Fruit fly (Drosophila melanogaster) whole organism, embryonic: ENCODE data around the gene Srr.

Experiments used
- Atf-2 ChIP-seq: fragments of 200-800 bp; sonication (Bioruptor generic); optimal IDR thresholded peaks from 2 replicates; lab custom pipeline; 2016; ENCODE audit warnings: missing biosample characterization, missing genetic modification characterization
- Atf6 ChIP-seq: fragments of 200-800 bp; sonication (Bioruptor generic); IDR thresholded peaks from 2 replicates; pipeline ENCODE4 v1.3.6; 2022; ENCODE audit warnings: missing biosample characterization, missing genetic modification characterization
- B-H2 ChIP-seq: fragments of 200-800 bp; sonication (Bioruptor generic); optimal IDR thresholded peaks from 2 replicates; lab custom pipeline; 2018; ENCODE audit warnings: missing biosample characterization, mild to moderate bottlenecking, missing genetic modification characterization
- CG10543 ChIP-seq: fragments of 200-800 bp; sonication (Bioruptor generic); optimal IDR thresholded peaks from 3 replicates; lab custom pipeline; 2017; ENCODE audit warnings: missing biosample characterization, mild to moderate bottlenecking, missing genetic modification characterization, moderate library complexity
- CG12659 ChIP-seq: fragments of 200-800 bp; sonication (Bioruptor generic); optimal IDR thresholded peaks from 3 replicates; lab custom pipeline; 2017; ENCODE audit warnings: mild to moderate bottlenecking, missing biosample characterization, missing genetic modification reagents, missing genetic modification characterization
- CG12942 ChIP-seq: fragments of 200-800 bp; sonication (Bioruptor generic); optimal IDR thresholded peaks from 3 replicates; lab custom pipeline; 2016; ENCODE audit warnings: missing biosample characterization, missing genetic modification characterization
- CG14050 ChIP-seq: fragments of 200-800 bp; sonication (Bioruptor generic); IDR thresholded peaks from 3 replicates; pipeline ENCODE4 v1.3.6; 2022; ENCODE audit warnings: missing biosample characterization, missing genetic modification characterization
- CG14667 ChIP-seq: fragments of 200-800 bp; sonication (Bioruptor generic); IDR thresholded peaks from 2 replicates; pipeline ENCODE4 v1.3.6; 2022; ENCODE audit warnings: missing biosample characterization, missing genetic modification characterization
- CG15601 ChIP-seq: fragments of 200-800 bp; sonication (Bioruptor generic); optimal IDR thresholded peaks from 3 replicates; lab custom pipeline; 2019; ENCODE audit warnings: missing biosample characterization, mild to moderate bottlenecking, missing genetic modification characterization, moderate library complexity
- CG18599 ChIP-seq: fragments of 200-800 bp; sonication (Bioruptor generic); optimal IDR thresholded peaks from 3 replicates; lab custom pipeline; 2017; ENCODE audit warnings: missing biosample characterization, missing genetic modification characterization, mild to moderate bottlenecking, moderate library complexity, missing genetic modification reagents
- CG34376 ChIP-seq: fragments of 200-800 bp; sonication (Bioruptor generic); optimal IDR thresholded peaks from 2 replicates; lab custom pipeline; 2018; ENCODE audit warnings: missing biosample characterization, mild to moderate bottlenecking, missing genetic modification characterization
- CG3838 ChIP-seq: fragments of 200-800 bp; sonication (Bioruptor generic); optimal IDR thresholded peaks from 3 replicates; lab custom pipeline; 2016; ENCODE audit warnings: missing biosample characterization, missing genetic modification characterization
- CG9932 ChIP-seq: fragments of 200-800 bp; sonication (Bioruptor generic); IDR thresholded peaks from 2 replicates; pipeline ENCODE4 v1.3.6; 2022; ENCODE audit warnings: missing biosample characterization, missing genetic modification characterization
- Camta ChIP-seq: fragments of 200-800 bp; sonication (Bioruptor generic); optimal IDR thresholded peaks from 2 replicates; lab custom pipeline; 2016; ENCODE audit warnings: missing biosample characterization, missing genetic modification characterization
- CkIIα-i1 ChIP-seq: fragments of 200-800 bp; sonication (Bioruptor generic); IDR thresholded peaks from 2 replicates; pipeline ENCODE4 v1.3.6; 2022; ENCODE audit warnings: missing biosample characterization, missing genetic modification characterization
- CoRest ChIP-seq: fragments of 200-800 bp; sonication (Bioruptor generic); optimal IDR thresholded peaks from 3 replicates; lab custom pipeline; 2018; ENCODE audit warnings: missing biosample characterization, mild to moderate bottlenecking, missing genetic modification characterization, moderate library complexity
- D ChIP-seq, 2 experiments: fragments of 200-800 bp in 1 of 2; fragments of >200 bp in 1 of 2; sonication (Bioruptor generic) in 1 of 2; optimal IDR thresholded peaks; 2 replicates in 1 of 2; 3 replicates in 1 of 2; lab custom pipeline; 2017; ENCODE audit warnings: mild to moderate bottlenecking in 1 of 2, missing biosample characterization in 1 of 2, missing genetic modification characterization in 1 of 2, missing genetic modification reagents in 1 of 2
- D19A ChIP-seq: fragments of 200-800 bp; optimal IDR thresholded peaks from 3 replicates; lab custom pipeline; 2019; ENCODE audit warnings: missing biosample characterization, mild to moderate bottlenecking, missing genetic modification characterization, moderate library complexity
- Dref ChIP-seq: fragments of 200-800 bp; sonication (Bioruptor generic); IDR thresholded peaks from 2 replicates; pipeline ENCODE4 v1.3.6; 2022; ENCODE audit warnings: missing biosample characterization, missing genetic modification characterization
- E2f1 ChIP-seq: fragments of 200-800 bp; sonication (Bioruptor generic); IDR thresholded peaks from 2 replicates; pipeline ENCODE4 v1.3.6; 2022; ENCODE audit warnings: missing biosample characterization, missing genetic modification characterization
- E2f2 ChIP-seq: fragments of 200-800 bp; sonication (Bioruptor generic); IDR thresholded peaks from 2 replicates; pipeline ENCODE4 v1.3.6; 2022; ENCODE audit warnings: missing biosample characterization, missing genetic modification characterization
- Hmr ChIP-seq: fragments of 200-800 bp; sonication (Bioruptor generic); optimal IDR thresholded peaks from 3 replicates; lab custom pipeline; 2017; ENCODE audit warnings: mild to moderate bottlenecking, missing biosample characterization, missing genetic modification reagents, missing genetic modification characterization
- Hr3 ChIP-seq: fragments of 200-800 bp; sonication (Bioruptor generic); optimal IDR thresholded peaks from 3 replicates; lab custom pipeline; 2016; ENCODE audit warnings: missing biosample characterization, missing genetic modification characterization
- Jarid2 ChIP-seq: fragments of 200-800 bp; sonication (Bioruptor generic); optimal IDR thresholded peaks from 3 replicates; lab custom pipeline; 2017; ENCODE audit warnings: mild to moderate bottlenecking, missing biosample characterization, missing genetic modification reagents, missing genetic modification characterization
- Kr ChIP-seq: fragments of 200-800 bp; sonication (Bioruptor generic); optimal IDR thresholded peaks from 2 replicates; lab custom pipeline; 2017; ENCODE audit warnings: missing biosample characterization, mild to moderate bottlenecking, missing genetic modification characterization
- Oaz ChIP-seq: fragments of 200-800 bp; sonication (Bioruptor generic); IDR thresholded peaks from 2 replicates; pipeline ENCODE4 v1.3.6; 2022; ENCODE audit warnings: missing biosample characterization, missing genetic modification characterization
- abd-A ChIP-seq: fragments of 200-800 bp; sonication (Bioruptor generic); optimal IDR thresholded peaks from 3 replicates; lab custom pipeline; 2019; ENCODE audit warnings: missing biosample characterization, mild to moderate bottlenecking, missing genetic modification characterization, moderate library complexity
- az2 ChIP-seq: fragments of 200-800 bp; sonication (Bioruptor generic); optimal IDR thresholded peaks from 3 replicates; lab custom pipeline; 2016; ENCODE audit warnings: missing biosample characterization, missing genetic modification characterization
- bbx ChIP-seq: fragments of 200-800 bp; sonication (Bioruptor generic); IDR thresholded peaks from 2 replicates; pipeline ENCODE4 v1.3.6; 2022; ENCODE audit warnings: missing biosample characterization, missing genetic modification characterization; ENCODE audit not compliant: partially characterized antibody
- br ChIP-seq: fragments of >200 bp; optimal IDR thresholded peaks from 2 replicates; lab custom pipeline; 2017
- bsh ChIP-seq, 2 experiments: fragments of 200-800 bp; sonication (Bioruptor generic); optimal IDR thresholded peaks; 2 replicates each; lab custom pipeline; 2017 to 2018; ENCODE audit warnings: mild to moderate bottlenecking in 2 of 2, missing biosample characterization in 2 of 2, missing genetic modification characterization in 2 of 2, moderate library complexity in 1 of 2
- crol ChIP-seq: fragments of 200-800 bp; sonication (Bioruptor generic); IDR thresholded peaks from 2 replicates; pipeline ENCODE4 v1.3.6; 2022; ENCODE audit warnings: missing biosample characterization, missing genetic modification characterization
- exex ChIP-seq: fragments of 200-800 bp; sonication (Bioruptor generic); optimal IDR thresholded peaks from 4 replicates; lab custom pipeline; 2018; ENCODE audit warnings: missing biosample characterization, mild to moderate bottlenecking, missing genetic modification characterization, moderate library complexity
- fd102C ChIP-seq: fragments of 200-800 bp; sonication (Bioruptor generic); optimal IDR thresholded peaks from 2 replicates; lab custom pipeline; 2018; ENCODE audit warnings: missing biosample characterization, mild to moderate bottlenecking, missing genetic modification characterization, moderate library complexity
- grn ChIP-seq: fragments of 200-800 bp; sonication (Bioruptor generic); optimal IDR thresholded peaks from 3 replicates; lab custom pipeline; 2017; ENCODE audit warnings: missing biosample characterization, missing genetic modification characterization
- ham ChIP-seq: fragments of 200-800 bp; sonication (Bioruptor generic); IDR thresholded peaks from 2 replicates; pipeline ENCODE4 v1.3.6; 2022; ENCODE audit warnings: missing biosample characterization, missing genetic modification characterization
- jumu ChIP-seq: fragments of 200-800 bp; sonication (Bioruptor generic); optimal IDR thresholded peaks from 3 replicates; lab custom pipeline; 2016; ENCODE audit warnings: missing biosample characterization, missing genetic modification characterization
- kah ChIP-seq: fragments of 200-800 bp; sonication (Bioruptor generic); optimal IDR thresholded peaks from 2 replicates; lab custom pipeline; 2018; ENCODE audit warnings: missing biosample characterization, mild to moderate bottlenecking, missing genetic modification characterization
- lbe ChIP-seq: fragments of 200-800 bp; sonication (Bioruptor generic); optimal IDR thresholded peaks from 2 replicates; lab custom pipeline; 2016; ENCODE audit warnings: missing biosample characterization, mild to moderate bottlenecking, missing genetic modification characterization
- lilli ChIP-seq: fragments of 200-800 bp; sonication (Bioruptor generic); optimal IDR thresholded peaks from 3 replicates; lab custom pipeline; 2016; ENCODE audit warnings: missing biosample characterization, missing genetic modification characterization
- odd ChIP-seq: fragments of 200-800 bp; sonication (Bioruptor generic); optimal IDR thresholded peaks from 2 replicates; lab custom pipeline; 2017; ENCODE audit warnings: missing biosample characterization, mild to moderate bottlenecking, missing genetic modification characterization
- pnt ChIP-seq: fragments of 200-800 bp; sonication (Bioruptor generic); optimal IDR thresholded peaks from 3 replicates; lab custom pipeline; 2016; ENCODE audit warnings: missing biosample characterization, missing genetic modification characterization
- row ChIP-seq: fragments of 200-800 bp; sonication (Bioruptor generic); IDR thresholded peaks from 3 replicates; pipeline ENCODE4 v1.3.6; 2022; ENCODE audit warnings: missing biosample characterization, missing genetic modification characterization
- schlank ChIP-seq: fragments of 200-800 bp; sonication (Bioruptor generic); optimal IDR thresholded peaks from 2 replicates; lab custom pipeline; 2018; ENCODE audit warnings: missing biosample characterization, mild to moderate bottlenecking, missing genetic modification characterization
- sd ChIP-seq: fragments of 200-800 bp; sonication (Bioruptor generic); optimal IDR thresholded peaks from 3 replicates; lab custom pipeline; 2018; ENCODE audit warnings: missing biosample characterization, mild to moderate bottlenecking, missing genetic modification characterization, moderate library complexity
- sug ChIP-seq: fragments of 200-800 bp; optimal IDR thresholded peaks from 2 replicates; lab custom pipeline; 2019; ENCODE audit warnings: missing biosample characterization, mild to moderate bottlenecking, missing genetic modification characterization, moderate library complexity
- trem ChIP-seq: fragments of 200-800 bp; optimal IDR thresholded peaks from 3 replicates; lab custom pipeline; 2019; ENCODE audit warnings: missing biosample characterization, mild to moderate bottlenecking, missing genetic modification characterization, moderate library complexity
- wdn ChIP-seq: fragments of 200-800 bp; sonication (Bioruptor generic); IDR thresholded peaks from 2 replicates; pipeline ENCODE4 v1.3.6; 2022; ENCODE audit warnings: missing biosample characterization, missing genetic modification characterization
- wek ChIP-seq: fragments of 200-800 bp; sonication (Bioruptor generic); optimal IDR thresholded peaks from 3 replicates; lab custom pipeline; 2018; ENCODE audit warnings: missing biosample characterization, mild to moderate bottlenecking, missing genetic modification characterization, moderate library complexity

Gene Srr

dm6 chr3R:9337402-9338254 is 27.6 kb upstream of the Srr start (continued):
- no peak for TF ChIP-seq crol
- 0 out of 2 replicates have a peak, but pooled peaks have one; percentile 8 for TF ChIP-seq E2f2 (GFP tag; lab: Robert Waterston, UW)
- no peak for TF ChIP-seq CkIIα-i1 (GFP tag; lab: Robert Waterston, UW)
- no peak for TF ChIP-seq bsh (GFP tag; optimal IDR thresholded peaks at IDR 0.05; lab: Kevin White, UChicago)
- TF ChIP-seq E2f1: no peak
- no peak for TF ChIP-seq row
- no peak for TF ChIP-seq Oaz
- no peak for TF ChIP-seq trem
- 0 out of 2 replicates have a peak, but pooled peaks have one; percentile 20 for TF ChIP-seq bbx
- TF ChIP-seq abd-A (tag; lab: Kevin White, UChicago): peak; percentile 41
- peak; percentile 10 for TF ChIP-seq B-H2 (GFP tag; lab: Kevin White, UChicago)
- no peak for TF ChIP-seq lbe (GFP tag; lab: Kevin White, UChicago)
- no peak for TF ChIP-seq grn (GFP tag; lab: Kevin White, UChicago)
- TF ChIP-seq odd (GFP tag; lab: Kevin White, UChicago): no peak
- no peak for TF ChIP-seq CG18599 (GFP tag; lab: Kevin White, UChicago)
- TF ChIP-seq kah: no peak
- TF ChIP-seq CG15601 (tag; lab: Kevin White, UChicago): no peak
- TF ChIP-seq CG10543 (GFP tag; lab: Kevin White, UChicago): peak; percentile 43
- no peak for TF ChIP-seq D (optimal IDR thresholded peaks at IDR 0.05; lab: Kevin White, UChicago)
- TF ChIP-seq D (GFP tag; optimal IDR thresholded peaks at IDR 0.05; lab: Kevin White, UChicago): no peak
- no peak for TF ChIP-seq CG14667 (GFP tag; lab: Robert Waterston, UW)
- TF ChIP-seq exex (tag; lab: Kevin White, UChicago): peak; percentile 39
- no peak for TF ChIP-seq schlank (tag; lab: Kevin White, UChicago)
- TF ChIP-seq wek (GFP tag; lab: Kevin White, UChicago): peak; percentile 25
- no peak for TF ChIP-seq ham (GFP tag; lab: Robert Waterston, UW)
- TF ChIP-seq CG34376: peak; percentile 62
- TF ChIP-seq Atf6 (GFP tag; lab: Robert Waterston, UW): peak; percentile 37; the same call in 1 of the 2 replicates
- TF ChIP-seq Hr3 (GFP tag; lab: Kevin White, UChicago): no peak
- no peak for TF ChIP-seq Camta (GFP tag; lab: Kevin White, UChicago)
- TF ChIP-seq sug (tag; lab: Kevin White, UChicago): peak; percentile 59
- TF ChIP-seq pnt (GFP tag; lab: Kevin White, UChicago): no peak
- TF ChIP-seq Kr (GFP tag; lab: Kevin White, UChicago): no peak
- no peak for TF ChIP-seq lilli (GFP tag; lab: Kevin White, UChicago)
- TF ChIP-seq wdn: no peak
- no peak for TF ChIP-seq CG3838 (GFP tag; lab: Kevin White, UChicago)
- TF ChIP-seq Atf-2 (GFP tag; lab: Kevin White, UChicago): no peak
- TF ChIP-seq CG14050 (GFP tag; lab: Robert Waterston, UW): no peak
- no peak for TF ChIP-seq br (lab: Kevin White, UChicago)
- no peak for TF ChIP-seq az2 (GFP tag; lab: Kevin White, UChicago)
- TF ChIP-seq Hmr (GFP tag; lab: Kevin White, UChicago): no peak
- TF ChIP-seq CG12942 (GFP tag; lab: Kevin White, UChicago): no peak
- no peak for TF ChIP-seq fd102C
- TF ChIP-seq jumu: no peak
- no peak for TF ChIP-seq CoRest
- TF ChIP-seq Dref (GFP tag; lab: Robert Waterston, UW): no peak
- TF ChIP-seq D19A (tag; lab: Kevin White, UChicago): no peak
- TF ChIP-seq CG12659: no peak
- TF ChIP-seq CG9932 (GFP tag; lab: Robert Waterston, UW): no peak
- TF ChIP-seq sd: peak; percentile 58
- no peak for TF ChIP-seq Jarid2 (GFP tag; lab: Kevin White, UChicago)
